Worm (Caenorhabditis elegans): ENCODE data around the gene srz-82.

- TF ChIP-seq che-1 (tag; optimal IDR thresholded peaks at IDR 0.05) (no peak), sox-4 (tag; optimal IDR thresholded peaks at IDR 0.05) (no peak), unc-86 (tag; optimal IDR thresholded peaks at IDR 0.05) (no peak), tbx-7 (tag; optimal IDR thresholded peaks at IDR 0.05) (no peak), unc-3 (GFP tag; conservative IDR thresholded peaks at IDR 0.05) (no peak), unc-3 (tag; optimal IDR thresholded peaks at IDR 0.05) (no peak), nhr-232 (tag; optimal IDR thresholded peaks at IDR 0.05) (no peak), nhr-11 (tag; optimal IDR thresholded peaks at IDR 0.05) (no peak), dve-1 (tag; optimal IDR thresholded peaks at IDR 0.05) (no peak), C08G9.2 (tag; optimal IDR thresholded peaks at IDR 0.05) (no peak), ceh-24 (tag; optimal IDR thresholded peaks at IDR 0.05) (no peak), sdc-2 (tag; optimal IDR thresholded peaks at IDR 0.05) (no peak), elt-4 (tag; optimal IDR thresholded peaks at IDR 0.05) (no peak), T23F11.4 (GFP tag; optimal IDR thresholded peaks at IDR 0.05) (no peak)
Measured at ce11 chrIV:3444101-3444500, 38.6 kb upstream of the srz-82 start, which contains the start of gene F09D12.2.
